Worm (Caenorhabditis elegans) whole organism, late embryonic: ENCODE data around the gene skpo-3.

Experiments used
- C38D4.7 ChIP-seq: fragments of 200-800 bp; sonication (Bioruptor generic); optimal IDR thresholded peaks from 2 replicates; lab custom pipeline; 2018; ENCODE audit warnings: mild to moderate bottlenecking, missing genetic modification characterization, moderate library complexity, missing compliant biosample characterization
- F13H6.1 ChIP-seq: sonication (generic microtip); optimal IDR thresholded peaks from 2 replicates; lab custom pipeline; 2016; ENCODE audit warnings: missing genetic modification characterization, missing compliant biosample characterization
- K02D7.2 ChIP-seq: sonication (generic microtip); optimal IDR thresholded peaks from 2 replicates; lab custom pipeline; 2017; ENCODE audit warnings: mild to moderate bottlenecking, missing genetic modification characterization, missing compliant biosample characterization
- K09A11.1 ChIP-seq: sonication (generic microtip); optimal IDR thresholded peaks from 2 replicates; lab custom pipeline; 2017; ENCODE audit warnings: antibody characterized with exemption, mild to moderate bottlenecking, missing genetic modification characterization, missing compliant biosample characterization; ENCODE audit not compliant: insufficient read depth
- Y22D7AL.16 ChIP-seq: sonication (generic microtip); optimal IDR thresholded peaks from 2 replicates; lab custom pipeline; 2016; ENCODE audit warnings: missing genetic modification characterization, missing compliant biosample characterization
- ama-1 ChIP-seq: fragments of 150-350 bp; optimal IDR thresholded peaks from 2 replicates; lab custom pipeline; 2014
- ceh-14 ChIP-seq: sonication (generic microtip); optimal IDR thresholded peaks from 2 replicates; lab custom pipeline; 2016; ENCODE audit warnings: missing genotype, missing genetic modification characterization, missing compliant biosample characterization
- ceh-18 ChIP-seq: sonication (generic microtip); optimal IDR thresholded peaks from 2 replicates; lab custom pipeline; 2016; ENCODE audit warnings: missing genetic modification characterization, missing compliant biosample characterization
- ceh-2 ChIP-seq: sonication (generic microtip); optimal IDR thresholded peaks from 2 replicates; lab custom pipeline; 2016; ENCODE audit warnings: missing genotype, missing genetic modification characterization, missing compliant biosample characterization
- ceh-24 ChIP-seq: sonication (generic microtip); optimal IDR thresholded peaks from 2 replicates; lab custom pipeline; 2016; ENCODE audit warnings: mild to moderate bottlenecking, missing genetic modification characterization, missing compliant biosample characterization
- ceh-30 ChIP-seq: fragments of 150-350 bp; optimal IDR thresholded peaks from 2 replicates; lab custom pipeline; 2014; ENCODE audit warnings: missing biosample characterization, missing genetic modification characterization
- ceh-31 ChIP-seq: sonication (generic microtip); optimal IDR thresholded peaks from 2 replicates; lab custom pipeline; 2016; ENCODE audit warnings: missing genetic modification characterization, missing compliant biosample characterization
- ceh-34 ChIP-seq: sonication (generic microtip); optimal IDR thresholded peaks from 2 replicates; lab custom pipeline; 2016; ENCODE audit warnings: mild to moderate bottlenecking, missing genetic modification characterization, missing compliant biosample characterization
- ceh-45 ChIP-seq: fragments of 200-800 bp; sonication (Bioruptor generic); IDR thresholded peaks from 2 replicates; pipeline ENCODE4 v1.3.6; 2022; ENCODE audit warnings: missing genetic modification reagents, missing genetic modification characterization, missing compliant biosample characterization
- ceh-48 ChIP-seq: sonication (generic microtip); optimal IDR thresholded peaks from 2 replicates; lab custom pipeline; 2016; ENCODE audit warnings: missing genetic modification characterization, inconsistent platforms, missing compliant biosample characterization
- ceh-9 ChIP-seq: sonication (generic microtip); optimal IDR thresholded peaks from 2 replicates; lab custom pipeline; 2016; ENCODE audit warnings: mild to moderate bottlenecking, missing genetic modification characterization, inconsistent platforms, missing compliant biosample characterization
- che-1 ChIP-seq: sonication (generic microtip); optimal IDR thresholded peaks from 2 replicates; lab custom pipeline; 2016; ENCODE audit warnings: mild to moderate bottlenecking, missing genetic modification characterization, missing compliant biosample characterization
- dmd-4 ChIP-seq: sonication (generic microtip); optimal IDR thresholded peaks from 2 replicates; lab custom pipeline; 2016; ENCODE audit warnings: borderline replicate concordance, missing genetic modification characterization, missing compliant biosample characterization
- dve-1 ChIP-seq: sonication (generic microtip); optimal IDR thresholded peaks from 2 replicates; lab custom pipeline; 2017; ENCODE audit warnings: antibody characterized with exemption, mild to moderate bottlenecking, missing genetic modification characterization, missing compliant biosample characterization
- elt-2 ChIP-seq: sonication (generic microtip); optimal IDR thresholded peaks from 2 replicates; lab custom pipeline; 2016; ENCODE audit warnings: missing genetic modification reagents, missing genetic modification characterization, missing compliant biosample characterization
- ets-4 ChIP-seq: sonication (generic microtip); optimal IDR thresholded peaks from 2 replicates; lab custom pipeline; 2016; ENCODE audit warnings: missing genetic modification characterization, missing compliant biosample characterization
- fkh-6 ChIP-seq: sonication (generic microtip); optimal IDR thresholded peaks from 2 replicates; lab custom pipeline; 2016; ENCODE audit warnings: missing genetic modification characterization, missing compliant biosample characterization
- hlh-13 ChIP-seq: fragments of 200-800 bp; sonication (Bioruptor generic); optimal IDR thresholded peaks from 2 replicates; lab custom pipeline; 2018; ENCODE audit warnings: mild to moderate bottlenecking, missing genetic modification characterization, missing compliant biosample characterization
- hlh-15 ChIP-seq: sonication (generic microtip); optimal IDR thresholded peaks from 2 replicates; lab custom pipeline; 2016; ENCODE audit warnings: missing genetic modification characterization, missing compliant biosample characterization
- hlh-8 ChIP-seq: sonication (generic microtip); optimal IDR thresholded peaks from 2 replicates; lab custom pipeline; 2016; ENCODE audit warnings: missing genotype, missing genetic modification characterization, missing compliant biosample characterization
- lin-11 ChIP-seq: fragments of 200-800 bp; sonication (Bioruptor generic); optimal IDR thresholded peaks from 2 replicates; lab custom pipeline; 2018; ENCODE audit warnings: mild to moderate bottlenecking, missing genetic modification characterization, missing compliant biosample characterization
- mec-3 ChIP-seq: sonication (generic microtip); optimal IDR thresholded peaks from 2 replicates; lab custom pipeline; 2016; ENCODE audit warnings: borderline replicate concordance, missing genetic modification characterization, missing compliant biosample characterization
- nhr-232 ChIP-seq: sonication (generic microtip); optimal IDR thresholded peaks from 2 replicates; lab custom pipeline; 2016; ENCODE audit warnings: missing genetic modification characterization, missing compliant biosample characterization
- npax-4 ChIP-seq: sonication (generic microtip); optimal IDR thresholded peaks from 2 replicates; lab custom pipeline; 2016; ENCODE audit warnings: missing genetic modification characterization, missing compliant biosample characterization
- pag-3 ChIP-seq: sonication (generic microtip); optimal IDR thresholded peaks from 2 replicates; lab custom pipeline; 2016; ENCODE audit warnings: missing compliant biosample characterization, missing genetic modification characterization, borderline replicate concordance
- pat-9 ChIP-seq: fragments of 200-800 bp; sonication (Bioruptor generic); optimal IDR thresholded peaks from 2 replicates; lab custom pipeline; 2018; ENCODE audit warnings: mild to moderate bottlenecking, missing genetic modification characterization, moderate library complexity, missing compliant biosample characterization
- pax-1 ChIP-seq: fragments of 150-350 bp; optimal IDR thresholded peaks from 2 replicates; lab custom pipeline; 2014; ENCODE audit warnings: missing biosample characterization, missing genetic modification characterization
- pha-4 ChIP-seq: fragments of 150-350 bp; optimal IDR thresholded peaks from 2 replicates; lab custom pipeline; 2018; ENCODE audit warnings: missing biosample characterization, missing genetic modification reagents, missing genetic modification characterization
- rnt-1 ChIP-seq: sonication (generic microtip); optimal IDR thresholded peaks from 2 replicates; lab custom pipeline; 2016; ENCODE audit warnings: missing genetic modification characterization, missing compliant biosample characterization
- sdc-2 ChIP-seq: sonication (generic microtip); optimal IDR thresholded peaks from 2 replicates; lab custom pipeline; 2016; ENCODE audit warnings: missing genotype, missing genetic modification characterization, missing compliant biosample characterization
- sox-2 ChIP-seq: fragments of 200-800 bp; sonication (Bioruptor generic); IDR thresholded peaks from 2 replicates; pipeline ENCODE4 v1.3.6; 2022; ENCODE audit warnings: missing genetic modification reagents, missing genetic modification characterization, missing compliant biosample characterization
- tbx-2 ChIP-seq: sonication (generic microtip); optimal IDR thresholded peaks from 2 replicates; lab custom pipeline; 2016; ENCODE audit warnings: missing genetic modification characterization, missing compliant biosample characterization
- ttx-3 ChIP-seq: sonication (generic microtip); optimal IDR thresholded peaks from 2 replicates; lab custom pipeline; 2016; ENCODE audit warnings: missing genetic modification reagents, missing genetic modification characterization, missing compliant biosample characterization
- unc-42 ChIP-seq: sonication (generic microtip); optimal IDR thresholded peaks from 2 replicates; lab custom pipeline; 2016; ENCODE audit warnings: missing genotype, missing genetic modification characterization, missing compliant biosample characterization
- unc-55 ChIP-seq: sonication (generic microtip); optimal IDR thresholded peaks from 2 replicates; lab custom pipeline; 2017; ENCODE audit warnings: missing biosample characterization, missing genetic modification reagents, missing genetic modification characterization
- unc-86 ChIP-seq: sonication (generic microtip); optimal IDR thresholded peaks from 2 replicates; lab custom pipeline; 2016; ENCODE audit warnings: missing genetic modification characterization, missing compliant biosample characterization
- zip-5 ChIP-seq: sonication (generic microtip); optimal IDR thresholded peaks from 2 replicates; lab custom pipeline; 2016; ENCODE audit warnings: missing genetic modification characterization, missing compliant biosample characterization

skpo-3 gene

DNA sequence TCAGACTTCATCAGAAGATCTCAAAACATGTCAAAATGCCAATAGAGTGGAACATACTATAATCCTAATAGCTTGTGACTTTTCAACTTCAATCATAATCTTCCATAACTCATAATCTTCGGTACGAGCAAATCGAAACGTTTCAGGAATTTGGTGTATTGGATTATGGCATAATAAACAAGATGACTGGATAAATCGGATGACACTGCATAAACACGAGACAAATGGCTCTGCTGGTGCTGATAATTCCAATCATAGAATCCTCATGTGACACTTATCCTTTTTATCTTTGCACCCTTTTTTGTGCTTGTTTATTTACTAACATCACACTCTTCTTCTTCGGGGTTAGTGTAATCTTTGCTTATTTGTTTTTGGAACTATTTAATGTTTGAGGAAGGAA, 37.4 kb downstream of the skpo-3 start:
- no peak for TF ChIP-seq che-1 (tag; lab: Kevin White, UChicago)
- TF ChIP-seq unc-55 (GFP tag; lab: Kevin White, UChicago), result no peak
- TF ChIP-seq elt-2 (tag; lab: Kevin White, UChicago), result no peak
- TF ChIP-seq ceh-45 (GFP tag; lab: Robert Waterston, UW), result no peak
- TF ChIP-seq hlh-8 (tag; lab: Kevin White, UChicago), result no peak
- no peak for TF ChIP-seq pag-3 (tag; lab: Kevin White, UChicago)
- no peak for TF ChIP-seq ceh-14 (tag; lab: Kevin White, UChicago)
- TF ChIP-seq sox-2, result no peak
- TF ChIP-seq ceh-18 (tag; lab: Kevin White, UChicago), result no peak
- no peak for TF ChIP-seq ceh-2 (tag; lab: Kevin White, UChicago)
- no peak for TF ChIP-seq K09A11.1 (tag; lab: Kevin White, UChicago)
- TF ChIP-seq, all 69 proteins: peak for 0

DNA sequence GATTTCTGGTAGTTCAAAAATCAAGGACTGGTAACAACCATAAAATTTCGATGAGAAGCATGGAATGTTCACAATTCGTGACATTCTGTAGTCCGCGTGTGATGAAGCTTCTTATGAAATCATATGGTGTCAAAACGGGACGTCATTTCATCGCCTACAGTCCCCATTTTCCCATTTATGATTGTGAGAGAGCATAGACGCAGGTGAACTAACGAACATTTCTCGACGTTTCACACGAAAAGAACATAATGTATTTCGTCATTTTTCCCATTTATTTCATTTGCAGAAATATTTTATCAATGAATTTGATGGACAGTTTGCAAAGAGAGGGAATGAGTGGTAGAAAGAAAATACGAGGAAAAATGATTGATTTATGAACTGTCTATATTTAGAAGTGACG, 41.5 kb downstream of the skpo-3 start:
- no peak for TF ChIP-seq ceh-48
- no peak for TF ChIP-seq hlh-15 (tag; lab: Kevin White, UChicago)
- TF ChIP-seq unc-55 (GFP tag; lab: Kevin White, UChicago), result peak; percentile 10
- no peak for TF ChIP-seq nhr-232
- no peak for TF ChIP-seq pat-9 (tag; lab: Kevin White, UChicago)
- TF ChIP-seq ceh-24 (tag; lab: Kevin White, UChicago), result no peak

DNA sequence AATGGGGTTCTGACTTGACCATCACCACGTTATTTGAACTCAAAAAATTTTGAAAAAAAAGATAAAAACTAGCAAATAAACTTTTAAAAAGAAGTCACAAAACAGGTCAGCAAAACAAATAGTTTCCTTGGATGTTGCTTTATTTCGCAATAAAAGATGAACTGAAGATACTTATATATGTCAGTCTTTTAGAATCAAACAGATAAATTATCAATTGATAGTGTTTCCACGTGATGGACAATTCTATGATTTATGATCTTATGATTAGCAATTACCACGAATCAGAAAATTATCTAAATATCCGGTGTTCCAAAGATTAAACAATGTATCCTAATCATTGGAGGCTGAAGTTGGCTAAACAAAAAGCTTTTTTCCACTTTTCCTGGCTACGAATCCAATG, 42.0 kb downstream of the skpo-3 start:
- TF ChIP-seq npax-4 (tag; lab: Kevin White, UChicago), result no peak
- TF ChIP-seq hlh-13, result no peak
- no peak for TF ChIP-seq ceh-48
- TF ChIP-seq ceh-30 (tag; lab: Kevin White, UChicago), result no peak
- TF ChIP-seq unc-42 (tag; lab: Kevin White, UChicago), result no peak
- TF ChIP-seq mec-3 (tag; lab: Kevin White, UChicago), result no peak
- no peak for TF ChIP-seq fkh-6 (tag; lab: Kevin White, UChicago)
- TF ChIP-seq ttx-3 (tag; lab: Kevin White, UChicago), result no peak
- no peak for TF ChIP-seq ets-4
- no peak for TF ChIP-seq ceh-9 (tag; lab: Kevin White, UChicago)
- no peak for TF ChIP-seq C38D4.7 (GFP tag; lab: Kevin White, UChicago)
- no peak for TF ChIP-seq nhr-232
- TF ChIP-seq sdc-2, result no peak
- TF ChIP-seq pha-4 (tag; lab: Kevin White, UChicago), result no peak
- TF ChIP-seq rnt-1 (tag; lab: Kevin White, UChicago), result no peak
- no peak for TF ChIP-seq dmd-4
- TF ChIP-seq unc-86 (tag; lab: Kevin White, UChicago), result no peak
- no peak for TF ChIP-seq Y22D7AL.16 (tag; lab: Kevin White, UChicago)

DNA sequence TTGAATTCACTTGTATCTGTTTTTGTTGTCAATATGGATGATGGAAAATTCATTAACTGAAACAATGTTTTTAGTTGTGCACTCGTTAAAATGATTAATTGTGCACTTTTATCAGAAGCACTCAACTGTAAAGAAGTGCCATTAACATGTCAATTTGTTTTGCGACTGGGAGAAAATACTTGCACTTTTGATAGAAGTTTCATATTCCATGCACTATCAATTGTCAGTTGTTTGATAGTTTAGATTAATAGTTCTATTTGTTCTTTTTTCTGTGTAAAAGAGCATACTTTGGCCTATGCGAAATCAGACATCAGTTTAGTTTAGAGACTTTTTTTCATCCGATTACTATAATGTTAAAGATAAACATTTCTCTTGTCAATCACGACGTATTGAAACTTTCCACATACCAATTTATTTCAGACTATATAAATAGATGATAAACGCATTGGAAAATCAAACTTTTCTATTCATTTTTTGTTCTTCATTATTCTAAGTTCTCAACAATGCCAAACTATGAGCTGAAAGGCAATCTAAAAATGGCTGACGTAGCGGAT, 44.3 kb downstream of the skpo-3 start, which contains the start of gene C30G12.2:
Gene C30G12.2 (plus strand): TSS at position 504 of the 554 bp plus-strand sequence.
- no peak for TF ChIP-seq ceh-34 (tag; lab: Kevin White, UChicago)

DNA sequence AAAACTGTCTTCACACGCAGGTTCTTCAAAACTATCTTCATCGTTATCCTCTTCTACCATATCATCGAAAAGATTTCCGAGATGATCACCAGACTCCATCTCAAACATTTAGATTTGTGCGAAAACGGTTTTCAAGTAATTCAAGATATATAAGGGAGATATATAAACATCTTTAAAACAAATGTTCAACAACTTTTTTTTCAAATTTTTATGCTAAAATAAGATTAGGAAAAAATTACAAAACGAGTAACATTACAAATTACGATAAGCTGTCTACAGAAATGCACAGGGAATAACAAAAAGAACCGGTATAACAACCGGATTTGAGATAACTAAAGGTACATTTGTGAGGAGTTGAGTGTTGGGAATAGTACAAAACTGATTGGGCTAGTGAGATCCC, 50.2 kb downstream of the skpo-3 start, which contains the start of gene C30G12.6:
Gene C30G12.6 (minus strand): TSS at position 101 of the 400 bp plus-strand sequence.
- TF ChIP-seq K09A11.1 (tag; lab: Kevin White, UChicago), result no peak
- no peak for TF ChIP-seq npax-4 (tag; lab: Kevin White, UChicago)
- no peak for TF ChIP-seq ceh-31 (tag; lab: Kevin White, UChicago)
- TF ChIP-seq unc-55 (GFP tag; lab: Kevin White, UChicago), result no peak
- no peak for TF ChIP-seq F13H6.1
- no peak for TF ChIP-seq hlh-15 (tag; lab: Kevin White, UChicago)
- TF ChIP-seq ceh-30 (tag; lab: Kevin White, UChicago), result no peak
- TF ChIP-seq tbx-2 (tag; lab: Kevin White, UChicago), result no peak
- no peak for TF ChIP-seq ama-1 (lab: Kevin White, UChicago)
- no peak for TF ChIP-seq dmd-4
- no peak for TF ChIP-seq dve-1 (tag; lab: Kevin White, UChicago)
- TF ChIP-seq ceh-18 (tag; lab: Kevin White, UChicago), result no peak
- no peak for TF ChIP-seq ceh-34 (tag; lab: Kevin White, UChicago)
- TF ChIP-seq K02D7.2, result no peak
- TF ChIP-seq zip-5 (tag; lab: Kevin White, UChicago), result no peak
- TF ChIP-seq lin-11 (tag; lab: Kevin White, UChicago), result no peak
- TF ChIP-seq unc-86 (tag; lab: Kevin White, UChicago), result no peak
- TF ChIP-seq ceh-14 (tag; lab: Kevin White, UChicago), result no peak
- TF ChIP-seq pax-1, result no peak
